Worm (Caenorhabditis elegans): ENCODE data around the gene mltn-3.

ce11 chrII:13908592-13908991 is 7.5 kb upstream of the mltn-3 start, which contains the start of gene citk-1:
- TF ChIP-seq elt-3 (tag; optimal IDR thresholded peaks at IDR 0.05), result no peak
- no peak for TF ChIP-seq aly-2 (tag; optimal IDR thresholded peaks at IDR 0.05)
- no peak for TF ChIP-seq fkh-10 (GFP tag; optimal IDR thresholded peaks at IDR 0.05)
- TF ChIP-seq hmg-11 (tag; optimal IDR thresholded peaks at IDR 0.05), result no peak
- TF ChIP-seq ztf-11 (tag; optimal IDR thresholded peaks at IDR 0.05), result no peak
- TF ChIP-seq unc-62 (GFP tag; optimal IDR thresholded peaks at IDR 0.05), result no peak
- no peak for TF ChIP-seq zag-1 (tag; optimal IDR thresholded peaks at IDR 0.05)
- TF ChIP-seq daf-12 (tag; optimal IDR thresholded peaks at IDR 0.05), result no peak
- peak; percentile 7 for TF ChIP-seq skn-1 (tag; optimal IDR thresholded peaks at IDR 0.05)
- TF ChIP-seq snpc-4 (tag; optimal IDR thresholded peaks at IDR 0.05), result no peak
- no peak for TF ChIP-seq sea-2 (GFP tag; optimal IDR thresholded peaks at IDR 0.05)
- no peak for TF ChIP-seq tbx-2 (tag; optimal IDR thresholded peaks at IDR 0.05)
- no peak for TF ChIP-seq ZK546.5 (tag; optimal IDR thresholded peaks at IDR 0.05)
- TF ChIP-seq elt-1 (tag; optimal IDR thresholded peaks at IDR 0.05), result no peak

Data from whole organism, L3 larva.